Fruit fly (Drosophila melanogaster) whole organism, wandering third instar larva: ENCODE measurements around the gene Coa8.

Experiments used
- Abd-B ChIP-seq: fragments of >200 bp; optimal IDR thresholded peaks from 2 replicates; lab custom pipeline; 2017; ENCODE audit warnings: missing biosample characterization, missing genetic modification characterization
- CG32264 ChIP-seq: fragments of 200-800 bp; sonication (Bioruptor generic); optimal IDR thresholded peaks from 2 replicates; lab custom pipeline; 2016; ENCODE audit warnings: missing biosample characterization, missing genetic modification characterization
- CG9705 ChIP-seq: fragments of 200-800 bp; sonication (Bioruptor generic); optimal IDR thresholded peaks from 2 replicates; lab custom pipeline; 2018; ENCODE audit warnings: missing biosample characterization, mild to moderate bottlenecking, missing genetic modification characterization
- CrebA ChIP-seq: fragments of 200-800 bp; sonication (Bioruptor generic); optimal IDR thresholded peaks from 2 replicates; lab custom pipeline; 2016; ENCODE audit warnings: missing biosample characterization, mild to moderate bottlenecking, missing genetic modification characterization, borderline replicate concordance
- Dfd ChIP-seq: fragments of >200 bp; optimal IDR thresholded peaks from 2 replicates; lab custom pipeline; 2017; ENCODE audit warnings: missing biosample characterization, missing genetic modification characterization
- GATAd ChIP-seq: sonication (Bioruptor generic); optimal IDR thresholded peaks from 2 replicates; lab custom pipeline; 2016; ENCODE audit warnings: missing biosample characterization, missing genetic modification characterization
- HLH106 ChIP-seq: fragments of 200-800 bp; optimal IDR thresholded peaks from 3 replicates; lab custom pipeline; 2019; ENCODE audit warnings: missing biosample characterization, mild to moderate bottlenecking, missing genetic modification characterization, moderate library complexity
- Hnf4 ChIP-seq: fragments of 200-800 bp; sonication (Bioruptor generic); optimal IDR thresholded peaks from 2 replicates; lab custom pipeline; 2016; ENCODE audit warnings: missing biosample characterization, mild to moderate bottlenecking, missing genetic modification characterization
- Hr78 ChIP-seq: fragments of >200 bp; optimal IDR thresholded peaks from 2 replicates; lab custom pipeline; 2017; ENCODE audit warnings: missing biosample characterization, missing genetic modification characterization
- Hr83 ChIP-seq: fragments of 200-300 bp; sonication (Bioruptor generic); optimal IDR thresholded peaks from 2 replicates; lab custom pipeline; 2016; ENCODE audit warnings: missing biosample characterization, mild to moderate bottlenecking, missing genetic modification characterization, moderate library complexity; ENCODE audit not compliant: poor library complexity, severe bottlenecking
- Jra ChIP-seq: sonication (Bioruptor generic); optimal IDR thresholded peaks from 2 replicates; lab custom pipeline; 2016; ENCODE audit warnings: missing biosample characterization, missing genetic modification characterization
- Mio ChIP-seq: sonication (Bioruptor generic); optimal IDR thresholded peaks from 2 replicates; lab custom pipeline; 2016; ENCODE audit warnings: missing biosample characterization, missing genetic modification characterization
- Myc ChIP-seq: fragments of >200 bp; optimal IDR thresholded peaks from 2 replicates; lab custom pipeline; 2017
- N ChIP-seq: fragments of >200 bp; optimal IDR thresholded peaks from 2 replicates; lab custom pipeline; 2018; ENCODE audit warnings: missing biosample characterization, missing external identifiers, missing genetic modification characterization
- OdsH ChIP-seq: fragments of 200-800 bp; sonication (Bioruptor generic); optimal IDR thresholded peaks from 2 replicates; lab custom pipeline; 2016; ENCODE audit warnings: missing biosample characterization, mild to moderate bottlenecking, missing genetic modification characterization
- Rel ChIP-seq, 2 experiments: fragments of 200-800 bp; sonication (Bioruptor generic) in 1 of 2; optimal IDR thresholded peaks; 2 replicates in 1 of 2; 3 replicates in 1 of 2; lab custom pipeline; 2016 to 2019; ENCODE audit warnings: mild to moderate bottlenecking in 2 of 2, missing biosample characterization in 2 of 2, missing genetic modification characterization in 2 of 2, moderate library complexity in 1 of 2
- Sp1 ChIP-seq: fragments of 200-800 bp; sonication (Bioruptor generic); optimal IDR thresholded peaks from 3 replicates; lab custom pipeline; 2019; ENCODE audit warnings: missing biosample characterization, mild to moderate bottlenecking, missing genetic modification characterization, moderate library complexity
- Vsx2 ChIP-seq: fragments of 200-300, 225-300 bp; sonication (Bioruptor generic); optimal IDR thresholded peaks from 2 replicates; lab custom pipeline; 2018; ENCODE audit warnings: missing biosample characterization, missing genetic modification characterization; ENCODE audit not compliant: partially characterized antibody
- br ChIP-seq: fragments of 200-800 bp; sonication (Bioruptor generic); optimal IDR thresholded peaks from 2 replicates; lab custom pipeline; 2016; ENCODE audit warnings: missing biosample characterization, missing genetic modification characterization
- dmrt93B ChIP-seq: fragments of 200-800 bp; sonication (Bioruptor generic); optimal IDR thresholded peaks from 2 replicates; lab custom pipeline; 2018; ENCODE audit warnings: missing biosample characterization, mild to moderate bottlenecking, missing genetic modification characterization
- dsf ChIP-seq: sonication (Bioruptor generic); optimal IDR thresholded peaks from 2 replicates; lab custom pipeline; 2016; ENCODE audit warnings: missing biosample characterization, missing genetic modification characterization, borderline replicate concordance
- ey ChIP-seq: fragments of 200-800 bp; sonication (Bioruptor generic); optimal IDR thresholded peaks from 2 replicates; lab custom pipeline; 2016; ENCODE audit warnings: missing biosample characterization, missing genetic modification characterization
- foxo ChIP-seq, 2 experiments: fragments of 200-800 bp; sonication (Bioruptor generic); optimal IDR thresholded peaks; 2 replicates in 1 of 2; 3 replicates in 1 of 2; lab custom pipeline; 2016 to 2017; ENCODE audit warnings: missing biosample characterization in 2 of 2, missing genetic modification characterization in 2 of 2
- fru ChIP-seq: fragments of 200-800 bp; sonication (Bioruptor generic); optimal IDR thresholded peaks from 3 replicates; lab custom pipeline; 2016; ENCODE audit warnings: missing biosample characterization, mild to moderate bottlenecking, missing genetic modification characterization
- jim ChIP-seq: fragments of 175-275, 200-325 bp; sonication (Bioruptor generic); optimal IDR thresholded peaks from 2 replicates; lab custom pipeline; 2016; ENCODE audit warnings: missing biosample characterization, mild to moderate bottlenecking, missing genetic modification characterization
- lola ChIP-seq: fragments of >200 bp; optimal IDR thresholded peaks from 2 replicates; lab custom pipeline; 2017; ENCODE audit warnings: missing biosample characterization, missing genetic modification characterization
- pan ChIP-seq: fragments of >200 bp; optimal IDR thresholded peaks from 2 replicates; lab custom pipeline; 2017
- psq ChIP-seq: fragments of 200-800 bp; sonication (Bioruptor generic); optimal IDR thresholded peaks from 3 replicates; lab custom pipeline; 2017; ENCODE audit warnings: missing biosample characterization, mild to moderate bottlenecking, missing genetic modification characterization, moderate library complexity
- rgr ChIP-seq: fragments of 200-800 bp; sonication (Bioruptor generic); optimal IDR thresholded peaks from 3 replicates; lab custom pipeline; 2016; ENCODE audit warnings: missing biosample characterization, mild to moderate bottlenecking, missing genetic modification characterization
- sv ChIP-seq: fragments of 200-800 bp; sonication (Bioruptor generic); optimal IDR thresholded peaks from 3 replicates; lab custom pipeline; 2016; ENCODE audit warnings: missing biosample characterization, missing genetic modification characterization
- tai ChIP-seq: sonication (Bioruptor generic); optimal IDR thresholded peaks from 2 replicates; lab custom pipeline; 2016; ENCODE audit warnings: missing biosample characterization, missing genetic modification characterization
- usp ChIP-seq: fragments of >200 bp; optimal IDR thresholded peaks from 2 replicates; lab custom pipeline; 2017; ENCODE audit warnings: missing biosample characterization, missing genetic modification characterization

Coa8 gene

DNA sequence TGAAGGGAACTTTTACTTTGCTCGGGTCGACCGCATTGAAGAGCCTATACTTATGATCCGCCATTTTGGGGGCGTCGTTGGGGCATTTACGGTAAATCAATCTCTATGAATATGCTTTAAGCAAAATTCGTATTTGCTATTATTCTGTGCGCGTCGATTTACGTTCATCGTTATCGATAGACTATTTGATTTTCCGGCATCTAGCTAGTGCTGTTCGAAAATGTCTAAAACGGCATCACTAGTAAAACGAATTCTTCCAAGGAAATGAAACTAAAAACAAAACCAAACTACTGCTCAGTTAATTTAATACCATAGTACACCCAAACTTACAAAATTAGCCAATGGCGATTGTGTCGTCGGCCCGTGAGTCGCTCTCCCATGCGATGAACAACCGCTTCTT is 14.4 kb upstream of the Coa8 start, which contains the start of the genes Gcna and MED18:
Gcna (minus strand) TSS at position 163 of the 400 bp plus-strand sequence.
MED18 (plus strand) TSS at position 237 of the 400 bp plus-strand sequence.
- TF ChIP-seq HLH106 (tag; lab: Kevin White, UChicago) (no peak), Myc (lab: Kevin White, UChicago) (peak; percentile 56)

DNA sequence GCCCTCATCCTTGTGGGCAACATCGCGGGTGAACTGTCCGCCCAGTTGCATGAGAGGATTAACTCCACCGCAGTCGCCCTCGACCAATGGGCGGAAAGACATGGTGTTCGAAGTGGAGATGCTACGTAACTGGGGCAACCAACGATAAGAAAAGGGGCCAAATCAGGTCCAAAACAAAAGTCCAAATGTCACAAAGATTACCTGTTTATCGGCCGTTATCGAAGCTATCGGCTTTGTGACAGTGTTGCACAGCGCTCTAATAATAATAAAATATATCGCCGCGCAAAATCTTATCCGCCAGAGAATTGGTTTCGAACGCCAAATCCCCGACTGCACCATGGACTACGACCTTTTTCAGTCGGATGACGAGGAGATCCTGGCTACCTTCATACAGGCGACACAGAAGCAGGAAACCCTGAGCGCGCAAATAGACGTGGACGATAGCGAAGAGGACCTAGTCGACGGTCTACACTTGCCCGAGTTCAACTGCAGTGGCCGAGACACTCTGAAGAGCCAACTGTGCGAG is 11.4 kb upstream of the Coa8 start, which contains the start of the genes CG14803 and Pex5:
CG14803 (plus strand) TSS at position 285 of the 526 bp plus-strand sequence.
Pex5 (minus strand) TSS at position 476 of the 526 bp plus-strand sequence.
- TF ChIP-seq rgr (GFP tag; lab: Kevin White, UChicago) (no peak), tai (no peak), OdsH (GFP tag; lab: Kevin White, UChicago) (no peak), Myc (lab: Kevin White, UChicago) (no peak), Sp1 (GFP tag; lab: Kevin White, UChicago) (peak; percentile 23), Hr78 (GFP tag; lab: Kevin White, UChicago) (no peak), GATAd (GFP tag; lab: Kevin White, UChicago) (no peak), Dfd (no peak), pan (lab: Kevin White, UChicago) (no peak), usp (GFP tag; lab: Kevin White, UChicago) (no peak), N (GFP tag; lab: Kevin White, UChicago) (no peak), lola (GFP tag; lab: Kevin White, UChicago) (no peak), CG32264 (no peak), CrebA (no peak), psq (peak; percentile 16), Rel (GFP tag; optimal IDR thresholded peaks at IDR 0.05; lab: Kevin White, UChicago) (no peak), Rel (tag; optimal IDR thresholded peaks at IDR 0.05; lab: Kevin White, UChicago) (peak; percentile 37), Hr83 (no peak)

DNA sequence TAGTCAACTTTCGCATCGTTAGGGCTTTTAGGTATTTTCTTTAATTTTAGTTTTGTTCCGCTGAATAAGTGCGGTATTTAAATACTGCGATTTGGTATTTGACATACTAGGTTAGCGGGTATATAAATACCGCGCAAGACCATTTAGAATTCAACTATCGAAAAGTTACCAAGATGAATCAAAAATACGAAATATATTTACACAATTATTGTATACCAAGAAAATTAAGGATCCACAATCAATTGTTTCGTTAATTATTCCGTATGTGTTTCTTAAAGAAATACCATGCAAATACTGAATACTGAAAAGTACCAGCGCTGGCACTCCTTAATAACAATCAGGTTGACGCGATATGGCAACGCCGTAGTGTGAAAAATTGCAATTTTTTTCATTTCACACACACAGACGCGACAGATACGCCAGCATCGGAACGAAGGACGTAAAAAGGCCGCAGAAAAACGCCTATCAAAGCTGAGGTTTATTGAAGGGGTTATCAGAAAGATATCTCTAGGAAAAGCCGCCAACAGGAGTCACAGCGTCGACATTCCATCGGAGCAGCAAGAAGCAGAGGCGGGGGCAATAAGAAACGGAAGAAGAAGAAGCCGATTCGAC is 6.5 kb upstream of the Coa8 start, which contains the start of the genes Pgam5 and Vps26:
Pgam5 (minus strand) TSS at position 51 of the 612 bp plus-strand sequence.
Vps26 (plus strand) TSS at position 339 of the 612 bp plus-strand sequence.
- TF ChIP-seq Hr83 (no peak), Sp1 (GFP tag; lab: Kevin White, UChicago) (peak; percentile 15)
- TF ChIP-seq, all 38 proteins: peak for 1

DNA sequence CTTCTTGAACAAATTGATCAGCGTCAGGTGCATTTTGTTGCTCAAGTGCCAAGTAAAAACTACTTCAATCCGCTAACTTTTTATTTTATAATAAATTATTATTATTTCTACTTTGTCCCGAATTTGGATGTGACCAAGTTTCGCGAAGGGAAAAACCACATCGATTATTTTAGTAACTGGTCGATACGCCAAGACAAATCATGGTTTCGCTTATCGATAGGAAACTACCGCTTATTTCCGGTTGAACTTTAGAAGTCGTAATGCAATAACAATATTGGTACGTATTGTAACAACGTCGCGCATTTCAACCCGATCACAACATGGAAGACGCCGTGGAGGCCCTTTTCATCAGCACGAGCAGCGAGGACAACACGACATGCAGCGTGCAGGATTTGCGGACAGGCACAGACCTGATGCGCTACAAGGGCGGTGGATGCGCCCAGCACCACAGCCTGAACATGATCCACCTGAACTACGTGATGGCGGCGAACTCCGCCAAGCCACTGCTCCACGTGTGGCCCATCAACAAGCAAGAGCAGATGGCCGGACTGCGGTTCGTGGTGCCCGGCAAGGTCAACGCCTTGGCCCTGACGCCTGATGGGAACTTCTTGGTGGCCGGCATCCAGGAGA is 2.9 kb upstream of the Coa8 start, which contains the start of the genes CG14817 and CG14805:
CG14817 (minus strand) TSS at position 164 of the 630 bp plus-strand sequence.
CG14805 (plus strand) TSS at position 211 of the 630 bp plus-strand sequence.
- TF ChIP-seq pan (lab: Kevin White, UChicago) (no peak), Dfd (no peak), Vsx2 (GFP tag; lab: Kevin White, UChicago) (no peak), CrebA (no peak), usp (GFP tag; lab: Kevin White, UChicago) (no peak), Sp1 (GFP tag; lab: Kevin White, UChicago) (peak; percentile 82), OdsH (GFP tag; lab: Kevin White, UChicago) (peak; percentile 55), Rel (GFP tag; optimal IDR thresholded peaks at IDR 0.05; lab: Kevin White, UChicago) (peak; percentile 23), Rel (tag; optimal IDR thresholded peaks at IDR 0.05; lab: Kevin White, UChicago) (peak; percentile 62), N (GFP tag; lab: Kevin White, UChicago) (no peak), rgr (GFP tag; lab: Kevin White, UChicago) (peak; percentile 82), foxo (GFP tag; optimal IDR thresholded peaks at IDR 0.05; lab: Kevin White, UChicago) (peak in 1 of 2 experiments; percentile 39), Hr83 (peak; percentile 15), dsf (GFP tag; lab: Kevin White, UChicago) (no peak), Hnf4 (GFP tag; lab: Kevin White, UChicago) (no peak), CG9705 (GFP tag; lab: Kevin White, UChicago) (peak; percentile 66), fru (no peak), HLH106 (tag; lab: Kevin White, UChicago) (peak; percentile 61), psq (no peak), CG32264 (no peak), sv (no peak), Jra (GFP tag; lab: Kevin White, UChicago) (no peak), ey (GFP tag; lab: Kevin White, UChicago) (no peak), Abd-B (GFP tag; lab: Kevin White, UChicago) (no peak), Myc (lab: Kevin White, UChicago) (no peak), br (GFP tag; lab: Kevin White, UChicago) (no peak), jim (GFP tag; lab: Kevin White, UChicago) (no peak), dmrt93B (GFP tag; lab: Kevin White, UChicago) (no peak), Mio (no peak), lola (GFP tag; lab: Kevin White, UChicago) (no peak)
